Worm (Caenorhabditis elegans) whole organism, L1 larva: ENCODE results near the gene C35D10.12.

ENCODE experiments used
- C04F5.9 ChIP-seq: sonication (generic microtip); optimal IDR thresholded peaks from 2 replicates; lab custom pipeline; 2016; ENCODE audit warnings: missing genetic modification characterization, missing compliant biosample characterization
- C16A3.4 ChIP-seq: fragments of 150-350 bp; optimal IDR thresholded peaks from 2 replicates; lab custom pipeline; 2014; ENCODE audit warnings: missing biosample characterization, missing genetic modification characterization
- C34B4.2 ChIP-seq: sonication (generic microtip); optimal IDR thresholded peaks from 2 replicates; lab custom pipeline; 2017; ENCODE audit warnings: mild to moderate bottlenecking, missing genetic modification characterization, missing compliant biosample characterization
- ama-1 ChIP-seq: fragments of 150-350 bp; optimal IDR thresholded peaks from 2 replicates; lab custom pipeline; 2014
- blmp-1 ChIP-seq: fragments of 150-350 bp; optimal IDR thresholded peaks from 2 replicates; lab custom pipeline; 2014; ENCODE audit warnings: missing biosample characterization, missing genetic modification characterization
- ceh-8 ChIP-seq: fragments of 200-800 bp; sonication (Bioruptor generic); optimal IDR thresholded peaks from 2 replicates; lab custom pipeline; 2018; ENCODE audit warnings: mild to moderate bottlenecking, missing genetic modification characterization, moderate library complexity, missing compliant biosample characterization
- ceh-82 ChIP-seq, 3 experiments: fragments of 150-350 bp in 1 of 3; sonication (generic microtip) in 2 of 3; optimal IDR thresholded peaks; 2 replicates each; lab custom pipeline; 2014 to 2017; ENCODE audit warnings: missing biosample characterization in 3 of 3, missing genetic modification characterization in 3 of 3
- ceh-88 ChIP-seq: fragments of 200-800 bp; sonication (Bioruptor generic); IDR thresholded peaks from 2 replicates; pipeline ENCODE4 v1.3.6; 2022; ENCODE audit warnings: missing genetic modification characterization, missing compliant biosample characterization
- dpl-1 ChIP-seq, 3 experiments: fragments of 150-350 bp in 2 of 3; sonication (generic microtip) in 1 of 3; optimal IDR thresholded peaks; 2 replicates each; lab custom pipeline; 2014 to 2017; ENCODE audit warnings: missing biosample characterization in 3 of 3, missing genetic modification characterization in 3 of 3, missing genetic modification reagents in 3 of 3
- dsc-1 ChIP-seq: sonication (generic microtip); optimal IDR thresholded peaks from 2 replicates; lab custom pipeline; 2016; ENCODE audit warnings: mild to moderate bottlenecking, missing genetic modification characterization, missing compliant biosample characterization
- efl-1 ChIP-seq, 4 experiments: fragments of 150-350 bp; optimal IDR thresholded peaks in 3 of 4; peaks in 1 of 4; 1 replicate in 1 of 4; 2 replicates in 3 of 4; lab custom pipeline; 2014; ENCODE audit warnings: missing biosample characterization in 2 of 4, missing genetic modification characterization in 2 of 4, missing genetic modification reagents in 2 of 4
- efl-3 ChIP-seq: fragments of 200-800 bp; sonication (Bioruptor generic); optimal IDR thresholded peaks from 2 replicates; lab custom pipeline; 2018; ENCODE audit warnings: mild to moderate bottlenecking, missing genetic modification characterization, missing compliant biosample characterization
- egl-13 ChIP-seq: sonication (generic microtip); optimal IDR thresholded peaks from 2 replicates; lab custom pipeline; 2016; ENCODE audit warnings: missing genotype, missing genetic modification reagents, missing genetic modification characterization, missing compliant biosample characterization
- egl-27 ChIP-seq, 2 experiments: fragments of 150-350 bp in 1 of 2; sonication (generic microtip); optimal IDR thresholded peaks; 3 replicates each; lab custom pipeline; 2017 to 2018; ENCODE audit warnings: missing biosample characterization in 2 of 2, missing genetic modification characterization in 2 of 2, missing genetic modification reagents in 2 of 2
- elt-3 ChIP-seq, 6 experiments: fragments of 150-350 bp in 1 of 6; sonication (generic microtip); optimal IDR thresholded peaks; 2 replicates each; lab custom pipeline; 2017 to 2018; ENCODE audit warnings: missing biosample characterization in 6 of 6, missing genetic modification characterization in 6 of 6, inconsistent platforms in 1 of 6
- fkh-8 ChIP-seq: sonication (generic microtip); optimal IDR thresholded peaks from 2 replicates; lab custom pipeline; 2016; ENCODE audit warnings: mild to moderate bottlenecking, missing genetic modification characterization, missing compliant biosample characterization
- fos-1 ChIP-seq: fragments of 150-350 bp; optimal IDR thresholded peaks from 2 replicates; lab custom pipeline; 2014; ENCODE audit warnings: missing biosample characterization, missing genetic modification characterization
- hlh-17 ChIP-seq: fragments of 200-800 bp; sonication (Bioruptor generic); optimal IDR thresholded peaks from 2 replicates; lab custom pipeline; 2018; ENCODE audit warnings: missing genetic modification characterization, mild to moderate bottlenecking, missing compliant biosample characterization, moderate library complexity, borderline replicate concordance
- hlh-4 ChIP-seq: sonication (generic microtip); optimal IDR thresholded peaks from 2 replicates; lab custom pipeline; 2016; ENCODE audit warnings: mild to moderate bottlenecking, missing genetic modification characterization, missing compliant biosample characterization
- hpl-2 ChIP-seq: fragments of 150-350 bp; optimal IDR thresholded peaks from 2 replicates; lab custom pipeline; 2014; ENCODE audit warnings: missing biosample characterization, missing genetic modification reagents, missing genetic modification characterization
- isw-1 ChIP-seq: fragments of 200-800 bp; sonication (Bioruptor generic); IDR thresholded peaks from 2 replicates; pipeline ENCODE4 v1.3.6; 2022; ENCODE audit warnings: missing genetic modification characterization, missing compliant biosample characterization
- jun-1 ChIP-seq: fragments of 150-350 bp; optimal IDR thresholded peaks from 2 replicates; lab custom pipeline; 2014; ENCODE audit warnings: missing biosample characterization, missing genetic modification reagents, missing genetic modification characterization
- lin-13 ChIP-seq: fragments of 150-350 bp; optimal IDR thresholded peaks from 2 replicates; lab custom pipeline; 2014; ENCODE audit warnings: missing biosample characterization, missing genetic modification reagents, missing genetic modification characterization
- lin-15B ChIP-seq: fragments of 150-350 bp; sonication (generic microtip); optimal IDR thresholded peaks from 3 replicates; lab custom pipeline; 2014; ENCODE audit warnings: missing biosample characterization, missing genetic modification characterization
- lin-35 ChIP-seq, 2 experiments: fragments of 150-350 bp; optimal IDR thresholded peaks; 2 replicates each; lab custom pipeline; 2014; ENCODE audit warnings: missing biosample characterization in 2 of 2, missing genetic modification characterization in 2 of 2, missing genetic modification reagents in 2 of 2
- mdl-1 ChIP-seq, 2 experiments: fragments of 150-350 bp; optimal IDR thresholded peaks; 2 replicates each; lab custom pipeline; 2014 to 2017; ENCODE audit warnings: missing biosample characterization in 2 of 2, missing genetic modification characterization in 2 of 2, inconsistent platforms in 1 of 2
- mep-1 ChIP-seq: fragments of 150-350 bp; optimal IDR thresholded peaks from 2 replicates; lab custom pipeline; 2014; ENCODE audit warnings: missing biosample characterization, missing genetic modification characterization
- nhr-20 ChIP-seq: sonication (generic microtip); optimal IDR thresholded peaks from 2 replicates; lab custom pipeline; 2016; ENCODE audit warnings: mild to moderate bottlenecking, missing genetic modification characterization, missing compliant biosample characterization
- nhr-237 ChIP-seq: fragments of 150-350 bp; optimal IDR thresholded peaks from 2 replicates; lab custom pipeline; 2014; ENCODE audit warnings: missing biosample characterization, missing genetic modification characterization
- nhr-28 ChIP-seq: fragments of 150-350 bp; optimal IDR thresholded peaks from 2 replicates; lab custom pipeline; 2014; ENCODE audit warnings: missing biosample characterization, missing genetic modification characterization
- nhr-71 ChIP-seq: sonication (generic microtip); optimal IDR thresholded peaks from 2 replicates; lab custom pipeline; 2016; ENCODE audit warnings: mild to moderate bottlenecking, missing genetic modification characterization, moderate library complexity, missing compliant biosample characterization
- nhr-76 ChIP-seq: sonication (generic microtip); optimal IDR thresholded peaks from 2 replicates; lab custom pipeline; 2017; ENCODE audit warnings: missing biosample characterization, missing genetic modification characterization
- nhr-77 ChIP-seq: fragments of 150-350 bp; optimal IDR thresholded peaks from 2 replicates; lab custom pipeline; 2014; ENCODE audit warnings: missing biosample characterization, missing genetic modification characterization
- pqm-1 ChIP-seq: sonication (generic microtip); optimal IDR thresholded peaks from 3 replicates; lab custom pipeline; 2017; ENCODE audit warnings: missing biosample characterization, missing genetic modification characterization
- skn-1 ChIP-seq: fragments of 150-350 bp; optimal IDR thresholded peaks from 2 replicates; lab custom pipeline; 2014; ENCODE audit warnings: missing biosample characterization, missing genetic modification characterization
- snpc-4 ChIP-seq: fragments of 150-350 bp; optimal IDR thresholded peaks from 2 replicates; lab custom pipeline; 2014; ENCODE audit warnings: missing biosample characterization, missing genetic modification characterization
- snu-23 ChIP-seq: sonication (generic microtip); optimal IDR thresholded peaks from 2 replicates; lab custom pipeline; 2016; ENCODE audit warnings: missing genetic modification characterization, missing compliant biosample characterization
- sox-4 ChIP-seq: sonication (generic microtip); optimal IDR thresholded peaks from 2 replicates; lab custom pipeline; 2016; ENCODE audit warnings: missing genetic modification characterization, missing compliant biosample characterization
- sup-37 ChIP-seq: fragments of 200-800 bp; sonication (Bioruptor generic); optimal IDR thresholded peaks from 2 replicates; lab custom pipeline; 2018; ENCODE audit warnings: mild to moderate bottlenecking, missing genetic modification characterization, missing compliant biosample characterization
- swsn-7 ChIP-seq: sonication (generic microtip); optimal IDR thresholded peaks from 2 replicates; lab custom pipeline; 2016; ENCODE audit warnings: missing genetic modification characterization, missing compliant biosample characterization
- tbx-2 ChIP-seq: sonication (generic microtip); optimal IDR thresholded peaks from 2 replicates; lab custom pipeline; 2016; ENCODE audit warnings: missing genetic modification characterization, missing compliant biosample characterization
- unc-130 ChIP-seq: fragments of 150-350 bp; optimal IDR thresholded peaks from 2 replicates; lab custom pipeline; 2017; ENCODE audit warnings: missing biosample characterization, missing genetic modification characterization, inconsistent platforms
- unc-30 ChIP-seq: sonication (generic microtip); optimal IDR thresholded peaks from 2 replicates; lab custom pipeline; 2017; ENCODE audit warnings: missing biosample characterization, missing genetic modification characterization
- unc-86 ChIP-seq: sonication (generic microtip); optimal IDR thresholded peaks from 2 replicates; lab custom pipeline; 2016; ENCODE audit warnings: missing genetic modification characterization, missing compliant biosample characterization
- unc-98 ChIP-seq: fragments of 200-800 bp; sonication (Bioruptor generic); IDR thresholded peaks from 2 replicates; pipeline ENCODE4 v1.3.6; 2022; ENCODE audit warnings: missing genetic modification characterization, missing compliant biosample characterization
- vab-15 ChIP-seq: sonication (generic microtip); optimal IDR thresholded peaks from 2 replicates; lab custom pipeline; 2017; ENCODE audit warnings: missing genotype, mild to moderate bottlenecking, missing genetic modification characterization, missing compliant biosample characterization
- zip-4 ChIP-seq: fragments of 200-800 bp; sonication (Bioruptor generic); optimal IDR thresholded peaks from 2 replicates; lab custom pipeline; 2018; ENCODE audit warnings: mild to moderate bottlenecking, missing genetic modification characterization, moderate library complexity, missing compliant biosample characterization

C35D10.12 gene

DNA sequence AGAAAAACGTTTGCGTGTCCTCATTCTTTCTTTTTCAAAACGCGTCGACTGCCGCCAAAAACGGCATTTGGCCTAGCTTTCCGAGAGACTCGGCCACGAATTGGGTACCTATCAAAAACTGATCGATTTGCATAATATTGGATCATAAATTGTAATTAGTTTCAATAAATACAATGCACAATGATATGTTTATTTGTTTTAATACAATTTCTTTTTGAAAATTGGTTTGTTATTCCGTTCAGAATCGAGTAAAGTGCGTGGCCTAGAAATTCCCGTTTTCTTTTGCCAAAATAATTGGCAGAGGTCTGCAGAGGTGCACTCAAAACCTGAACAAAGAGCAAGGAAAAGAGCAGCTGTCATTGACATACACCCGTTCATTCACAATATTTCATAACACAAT is 30.8 kb upstream of the C35D10.12 start, which contains the start of gene F26F4.8 (continued):
- no peak for TF ChIP-seq mdl-1 (tag; optimal IDR thresholded peaks at IDR 0.05; lab: Kevin White, UChicago)
- TF ChIP-seq ceh-8 (GFP tag; lab: Kevin White, UChicago): no peak
- TF ChIP-seq nhr-28: no peak
- peak; percentile 52 to 84 (median 73) for TF ChIP-seq dpl-1 (GFP tag; optimal IDR thresholded peaks at IDR 0.05; lab: Kevin White, UChicago)
- TF ChIP-seq fkh-8: peak; percentile 57
- peak; percentile 68 for TF ChIP-seq nhr-71
- no peak for TF ChIP-seq egl-27 (tag; optimal IDR thresholded peaks at IDR 0.05; lab: Kevin White, UChicago)
- TF ChIP-seq unc-30: no peak
- no peak for TF ChIP-seq elt-3 (tag; optimal IDR thresholded peaks at IDR 0.05; lab: Kevin White, UChicago)
- peak; percentile 70 for TF ChIP-seq tbx-2
- TF ChIP-seq pqm-1 (tag; lab: Kevin White, UChicago): no peak
- peak; percentile 65 for TF ChIP-seq unc-98 (GFP tag; lab: Robert Waterston, UW)
- peak; percentile 30 for TF ChIP-seq lin-15B (tag; lab: Kevin White, UChicago)
- peak; percentile 53 for TF ChIP-seq dsc-1 (tag; lab: Kevin White, UChicago)
- TF ChIP-seq snpc-4: peak; percentile 16
- no peak for TF ChIP-seq ama-1 (lab: Kevin White, UChicago)
- TF ChIP-seq efl-1 (optimal IDR thresholded peaks at IDR 0.05; lab: Kevin White, UChicago): peak; percentile 61 to 76
- TF ChIP-seq efl-1 (GFP tag; optimal IDR thresholded peaks at IDR 0.05 in 1 of 2; lab: Kevin White, UChicago): peak; percentile 84 to 98
- TF ChIP-seq vab-15 (tag; lab: Kevin White, UChicago): no peak
- TF ChIP-seq hlh-17 (GFP tag; lab: Kevin White, UChicago): no peak
- TF ChIP-seq nhr-20: peak; percentile 46
- TF ChIP-seq hpl-2: no peak
- no peak for TF ChIP-seq ceh-88

DNA sequence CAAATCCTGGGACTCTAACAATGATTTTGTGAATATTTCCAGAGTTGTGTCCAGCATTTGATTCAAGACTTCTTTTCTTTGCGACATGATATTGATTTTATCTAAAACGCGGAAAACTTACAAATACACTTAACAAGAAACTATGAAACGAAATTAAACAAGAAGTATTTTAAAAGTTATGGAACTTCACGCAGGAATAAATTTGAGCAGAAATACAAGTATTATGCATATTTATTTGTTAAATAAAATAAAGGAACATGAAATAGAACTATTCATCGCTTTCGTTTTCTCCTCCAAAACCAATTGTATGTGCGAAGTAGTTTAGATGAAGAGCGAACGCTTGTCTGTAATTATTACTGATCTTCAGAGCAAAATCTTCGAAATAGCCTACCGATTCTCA is 29.2 kb upstream of the C35D10.12 start, which contains the start of gene kbp-2:
TSS of gene kbp-2 (minus strand) at position 101 of the 400 bp plus-strand sequence.
- TF ChIP-seq nhr-77 (tag; lab: Kevin White, UChicago) (no peak), egl-27 (tag; optimal IDR thresholded peaks at IDR 0.05; lab: Kevin White, UChicago) (no peak), efl-3 (GFP tag; lab: Kevin White, UChicago) (no peak), C34B4.2 (no peak), zip-4 (GFP tag; lab: Kevin White, UChicago) (no peak), efl-1 (optimal IDR thresholded peaks at IDR 0.05; lab: Kevin White, UChicago) (no peak), efl-1 (GFP tag; optimal IDR thresholded peaks at IDR 0.05 in 1 of 2; lab: Kevin White, UChicago) (no peak), mdl-1 (tag; optimal IDR thresholded peaks at IDR 0.05; lab: Kevin White, UChicago) (no peak), lin-13 (GFP tag; lab: Kevin White, UChicago) (no peak)

DNA sequence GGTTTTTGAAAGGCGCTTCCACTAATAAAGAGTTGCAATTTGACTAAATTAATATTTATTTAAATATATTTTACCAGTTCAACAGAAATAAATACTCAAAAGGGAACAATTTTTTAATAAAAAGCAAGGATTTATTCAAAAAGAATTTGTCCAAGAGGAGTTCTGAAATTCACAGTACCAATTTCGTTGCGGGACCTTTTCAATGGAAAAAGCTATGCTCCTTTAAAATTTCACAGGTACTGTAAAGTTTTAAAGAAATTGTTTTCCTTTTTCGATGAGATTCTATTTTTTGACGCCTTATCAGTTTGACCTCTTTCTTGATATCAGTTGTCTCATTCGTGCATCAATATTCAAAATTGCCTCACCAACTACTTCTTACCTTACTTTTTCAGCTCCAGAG is 25.7 kb upstream of the C35D10.12 start, which contains the start of gene tag-340:
TSS of gene tag-340 (plus strand) at position 249 of the 400 bp plus-strand sequence.
- TF ChIP-seq unc-86 (tag; lab: Kevin White, UChicago) (no peak), efl-1 (optimal IDR thresholded peaks at IDR 0.05; lab: Kevin White, UChicago) (no peak), efl-1 (GFP tag; optimal IDR thresholded peaks at IDR 0.05 in 1 of 2; lab: Kevin White, UChicago) (peak in 1 of 2 experiments; percentile 20)

DNA sequence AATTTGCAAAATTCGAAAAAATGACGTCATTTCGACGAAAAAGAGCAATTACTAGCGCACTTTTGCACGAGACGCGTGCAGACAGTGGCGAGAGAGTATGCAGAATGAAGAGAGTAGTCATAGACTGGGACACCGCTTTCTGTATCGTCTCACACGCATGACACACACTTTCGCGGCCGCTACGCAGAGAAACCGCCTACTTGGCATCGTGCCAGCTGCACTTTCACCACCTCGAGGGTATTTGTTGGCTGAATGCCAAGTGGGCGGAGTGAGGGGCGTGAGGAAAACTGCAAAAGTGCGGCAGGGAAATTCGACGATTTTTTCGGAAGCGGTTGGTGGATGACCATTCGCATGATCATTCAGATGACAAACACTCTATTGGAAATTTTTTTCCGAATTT is 25.2 kb upstream of the C35D10.12 start:
- peak; percentile 100 for TF ChIP-seq nhr-71
- TF ChIP-seq ceh-8 (GFP tag; lab: Kevin White, UChicago): peak; percentile 99
- peak; percentile 83 to 96 for TF ChIP-seq egl-27 (tag; optimal IDR thresholded peaks at IDR 0.05; lab: Kevin White, UChicago)
- TF ChIP-seq skn-1 (tag; lab: Kevin White, UChicago): peak; percentile 95
- TF ChIP-seq sup-37 (GFP tag; lab: Kevin White, UChicago): peak; percentile 100
- TF ChIP-seq fos-1 (tag; lab: Kevin White, UChicago): peak; percentile 97
- TF ChIP-seq egl-13 (tag; lab: Kevin White, UChicago): peak; percentile 100
- peak; percentile 96 for TF ChIP-seq mep-1
- peak; percentile 99 for TF ChIP-seq C16A3.4
- peak; percentile 83 for TF ChIP-seq hlh-4 (tag; lab: Kevin White, UChicago)
- peak; percentile 69 for TF ChIP-seq nhr-76 (tag; lab: Kevin White, UChicago)
- TF ChIP-seq lin-35 (GFP tag; optimal IDR thresholded peaks at IDR 0.05; lab: Kevin White, UChicago): peak; percentile 94 to 95
- peak; percentile 99 for TF ChIP-seq sox-4 (tag; lab: Kevin White, UChicago)
- peak; percentile 100 for TF ChIP-seq snu-23
- peak; percentile 98 for TF ChIP-seq isw-1
- TF ChIP-seq jun-1: peak; percentile 99
- TF ChIP-seq nhr-237 (tag; lab: Kevin White, UChicago): peak; percentile 95
- TF ChIP-seq swsn-7 (tag; lab: Kevin White, UChicago): peak; percentile 100
- peak; percentile 100 for TF ChIP-seq blmp-1 (tag; lab: Kevin White, UChicago)
- TF ChIP-seq C04F5.9 (tag; lab: Kevin White, UChicago): peak; percentile 97
- TF ChIP-seq ceh-82 (tag; optimal IDR thresholded peaks at IDR 0.05; lab: Kevin White, UChicago): peak; percentile 95 to 98 (median 97)
- TF ChIP-seq efl-3 (GFP tag; lab: Kevin White, UChicago): peak; percentile 95
- TF ChIP-seq unc-130 (tag; lab: Kevin White, UChicago): peak; percentile 97
- no peak for TF ChIP-seq ama-1 (lab: Kevin White, UChicago)
